Worm (Caenorhabditis elegans) whole organism, young adult: ENCODE measurements around the gene srbc-27.

Experiments
- ekl-4 ChIP-seq: fragments of 200-800 bp; sonication (Bioruptor generic); IDR thresholded peaks from 2 replicates; pipeline ENCODE4 v1.3.6; 2022; ENCODE audit warnings: missing genetic modification reagents, missing genetic modification characterization, missing compliant biosample characterization
- unc-130 ChIP-seq: sonication (generic microtip); optimal IDR thresholded peaks from 2 replicates; lab custom pipeline; 2016; ENCODE audit warnings: missing genetic modification reagents, missing genetic modification characterization, missing compliant biosample characterization

DNA sequence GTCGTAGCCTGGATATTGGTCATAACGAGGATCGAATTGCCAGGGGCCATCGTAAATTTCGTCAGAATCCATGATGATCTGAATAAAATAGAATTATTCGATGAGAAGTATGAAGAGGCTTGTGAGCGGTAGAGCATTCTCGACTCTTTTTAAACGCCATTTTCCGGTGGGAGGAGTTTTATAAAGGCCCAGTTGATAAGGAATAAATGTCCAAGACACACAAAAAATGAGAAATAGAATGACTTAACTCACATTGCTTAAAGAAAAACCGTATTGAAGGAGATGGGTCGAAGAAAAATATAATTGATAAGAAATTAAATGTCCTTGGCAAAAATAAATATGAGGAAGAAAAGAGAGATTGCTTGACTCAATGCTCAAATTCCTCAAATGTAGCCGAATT, 38.2 kb downstream of the srbc-27 start, which contains the start of gene F20E11.17:
- TF ChIP-seq ekl-4 (GFP tag; lab: Robert Waterston, UW) (no peak), unc-130 (no peak)
